Worm (Caenorhabditis elegans) whole organism, early embryonic: Measurements from ENCODE around the gene fkh-2.

Source experiments
- B0310.2 ChIP-seq: sonication (generic microtip); optimal IDR thresholded peaks from 2 replicates; lab custom pipeline; 2016; ENCODE audit warnings: mild to moderate bottlenecking, missing genetic modification characterization, missing compliant biosample characterization
- F13C5.2 ChIP-seq: sonication (generic microtip); optimal IDR thresholded peaks from 2 replicates; lab custom pipeline; 2017; ENCODE audit warnings: mild to moderate bottlenecking, missing genetic modification characterization, inconsistent platforms, missing compliant biosample characterization
- aly-1 ChIP-seq: sonication (generic microtip); optimal IDR thresholded peaks from 2 replicates; lab custom pipeline; 2016; ENCODE audit warnings: missing genetic modification characterization, missing compliant biosample characterization
- ama-1 ChIP-seq: fragments of 150-350 bp; optimal IDR thresholded peaks from 2 replicates; lab custom pipeline; 2014
- ets-7 ChIP-seq: sonication (generic microtip); optimal IDR thresholded peaks from 2 replicates; lab custom pipeline; 2016; ENCODE audit warnings: missing genotype, missing genetic modification characterization, missing compliant biosample characterization
- flt-1 ChIP-seq: fragments of 200-800 bp; sonication (Bioruptor generic); IDR thresholded peaks from 2 replicates; pipeline ENCODE4 v1.3.6; 2022; ENCODE audit warnings: missing genetic modification characterization, missing compliant biosample characterization
- hmg-4 ChIP-seq: fragments of 200-800 bp; sonication (Bioruptor generic); optimal IDR thresholded peaks from 2 replicates; lab custom pipeline; 2018; ENCODE audit warnings: mild to moderate bottlenecking, missing genetic modification characterization, missing compliant biosample characterization
- hnd-1 ChIP-seq: sonication (generic microtip); optimal IDR thresholded peaks from 2 replicates; lab custom pipeline; 2016; ENCODE audit warnings: missing genetic modification characterization, missing compliant biosample characterization
- pes-1 ChIP-seq: fragments of 200-800 bp; sonication (Bioruptor generic); IDR thresholded peaks from 2 replicates; pipeline ENCODE4 v1.3.6; 2022; ENCODE audit warnings: missing genetic modification reagents, missing genetic modification characterization, missing compliant biosample characterization
- scrt-1 ChIP-seq: fragments of 200-800 bp; sonication (Bioruptor generic); IDR thresholded peaks from 2 replicates; pipeline ENCODE4 v1.3.6; 2022; ENCODE audit warnings: missing genetic modification characterization, missing compliant biosample characterization
- sea-1 ChIP-seq: fragments of 200-800 bp; sonication (Bioruptor generic); conservative IDR thresholded peaks from 2 replicates; pipeline ENCODE4 v1.3.6; 2022; ENCODE audit warnings: missing genetic modification characterization, missing compliant biosample characterization
- tra-4 ChIP-seq: sonication (generic microtip); optimal IDR thresholded peaks from 2 replicates; lab custom pipeline; 2017; ENCODE audit warnings: missing genetic modification characterization, missing compliant biosample characterization

DNA sequence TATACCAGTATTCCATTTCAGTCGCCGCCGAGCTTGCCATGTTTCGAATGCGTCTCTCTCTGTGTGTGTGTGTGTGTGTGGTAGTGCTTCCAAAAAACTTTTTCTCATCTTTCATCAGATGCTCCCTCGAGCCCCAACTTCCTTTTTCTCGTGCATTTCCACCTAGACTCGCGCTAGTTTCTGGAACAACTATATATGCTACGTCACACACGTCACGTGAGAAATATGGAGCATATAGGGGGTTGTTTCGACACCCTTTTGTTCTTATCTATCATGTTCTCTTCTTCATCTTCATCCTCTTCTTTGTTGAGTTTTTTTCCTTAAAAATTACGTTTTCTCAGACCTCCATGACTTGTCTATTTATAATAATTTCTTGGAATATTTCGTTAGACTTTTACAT, 36.8 kb downstream of the fkh-2 start:
- TF ChIP-seq ama-1 (lab: Kevin White, UChicago) (no peak), tra-4 (tag; lab: Kevin White, UChicago) (no peak), F13C5.2 (tag; lab: Kevin White, UChicago) (no peak), ets-7 (no peak), scrt-1 (GFP tag; lab: Robert Waterston, UW) (no peak), hmg-4 (GFP tag; lab: Kevin White, UChicago) (no peak), B0310.2 (tag; lab: Kevin White, UChicago) (no peak), aly-1 (tag; lab: Kevin White, UChicago) (no peak), sea-1 (GFP tag; lab: Robert Waterston, UW) (no peak), hnd-1 (tag; lab: Kevin White, UChicago) (no peak), flt-1 (GFP tag; lab: Robert Waterston, UW) (no peak), pes-1 (GFP tag; lab: Robert Waterston, UW) (no peak)
